Fruit fly (Drosophila melanogaster) whole organism, embryonic: Measurements from ENCODE around the gene Cchl.
A peak's percentile ranks its signal among the peaks of the same experiment; 100 is the strongest.

Experiments used
- Atf-2 ChIP-seq: fragments of 200-800 bp; sonication (Bioruptor generic); optimal IDR thresholded peaks from 2 replicates; lab custom pipeline; 2016; ENCODE audit warnings: missing biosample characterization, missing genetic modification characterization
- CG10543 ChIP-seq: fragments of 200-800 bp; sonication (Bioruptor generic); optimal IDR thresholded peaks from 3 replicates; lab custom pipeline; 2017; ENCODE audit warnings: missing biosample characterization, mild to moderate bottlenecking, missing genetic modification characterization, moderate library complexity
- CG12071 ChIP-seq: fragments of 200-800 bp; sonication (Bioruptor generic); optimal IDR thresholded peaks from 3 replicates; lab custom pipeline; 2018; ENCODE audit warnings: missing biosample characterization, mild to moderate bottlenecking, missing genetic modification characterization
- CG13287 ChIP-seq: fragments of 200-800 bp; sonication (Bioruptor generic); IDR thresholded peaks from 2 replicates; pipeline ENCODE4 v1.3.6; 2022; ENCODE audit warnings: missing biosample characterization, missing genetic modification characterization; ENCODE audit not compliant: partially characterized antibody
- CG15011 ChIP-seq: fragments of 200-800 bp; sonication (Bioruptor generic); optimal IDR thresholded peaks from 3 replicates; lab custom pipeline; 2018; ENCODE audit warnings: missing biosample characterization, mild to moderate bottlenecking, missing genetic modification characterization
- CG15269 ChIP-seq: fragments of 200-800 bp; sonication (Bioruptor generic); optimal IDR thresholded peaks from 2 replicates; lab custom pipeline; 2018; ENCODE audit warnings: missing biosample characterization, mild to moderate bottlenecking, missing genetic modification characterization, moderate library complexity
- CG17829 ChIP-seq: fragments of 200-800 bp; optimal IDR thresholded peaks from 2 replicates; lab custom pipeline; 2019; ENCODE audit warnings: missing biosample characterization, mild to moderate bottlenecking, missing genetic modification characterization, moderate library complexity
- CG33557 ChIP-seq: fragments of 200-800 bp; sonication (Bioruptor generic); optimal IDR thresholded peaks from 2 replicates; lab custom pipeline; 2019; ENCODE audit warnings: missing biosample characterization, mild to moderate bottlenecking, missing genetic modification characterization, moderate library complexity
- CG4820 ChIP-seq: fragments of 200-800 bp; sonication (Bioruptor generic); optimal IDR thresholded peaks from 3 replicates; lab custom pipeline; 2016; ENCODE audit warnings: missing biosample characterization, missing genetic modification characterization
- CG6254 ChIP-seq: fragments of 200-800 bp; sonication (Bioruptor generic); optimal IDR thresholded peaks from 3 replicates; lab custom pipeline; 2017; ENCODE audit warnings: mild to moderate bottlenecking, missing biosample characterization, missing genetic modification reagents, missing genetic modification characterization
- CG6683 ChIP-seq: fragments of 200-800 bp; sonication (Bioruptor generic); optimal IDR thresholded peaks from 2 replicates; lab custom pipeline; 2017; ENCODE audit warnings: missing biosample characterization, mild to moderate bottlenecking, missing genetic modification characterization, missing genetic modification reagents
- CG7786 ChIP-seq: fragments of 200-800 bp; sonication (Bioruptor generic); optimal IDR thresholded peaks from 2 replicates; lab custom pipeline; 2016; ENCODE audit warnings: missing biosample characterization, missing genetic modification characterization
- CG7987 ChIP-seq: fragments of 200-800 bp; sonication (Bioruptor generic); optimal IDR thresholded peaks from 2 replicates; lab custom pipeline; 2018; ENCODE audit warnings: missing biosample characterization, mild to moderate bottlenecking, missing genetic modification characterization, moderate library complexity
- CG8281 ChIP-seq: fragments of 200-800 bp; sonication (Bioruptor generic); optimal IDR thresholded peaks from 2 replicates; lab custom pipeline; 2018; ENCODE audit warnings: missing biosample characterization, mild to moderate bottlenecking, missing genetic modification characterization, moderate library complexity
- CG8765 ChIP-seq: fragments of 200-800 bp; sonication (Bioruptor generic); IDR thresholded peaks from 2 replicates; pipeline ENCODE4 v1.3.6; 2022; ENCODE audit warnings: missing biosample characterization, missing genetic modification characterization
- CTCF ChIP-seq: fragments of 200-800 bp; sonication (Bioruptor generic); optimal IDR thresholded peaks from 2 replicates; lab custom pipeline; 2017; ENCODE audit warnings: missing biosample characterization, mild to moderate bottlenecking, missing genetic modification characterization, moderate library complexity
- CkIIα-i1 ChIP-seq: fragments of 200-800 bp; sonication (Bioruptor generic); IDR thresholded peaks from 2 replicates; pipeline ENCODE4 v1.3.6; 2022; ENCODE audit warnings: missing biosample characterization, missing genetic modification characterization
- Dll ChIP-seq: fragments of 200-800 bp; sonication (Bioruptor generic); IDR thresholded peaks from 4 replicates; pipeline ENCODE4 v1.3.6; 2022; ENCODE audit warnings: missing biosample characterization, missing genetic modification characterization; ENCODE audit not compliant: partially characterized antibody
- Fer2 ChIP-seq: fragments of 200-800 bp; sonication (Bioruptor generic); optimal IDR thresholded peaks from 2 replicates; lab custom pipeline; 2018; ENCODE audit warnings: missing biosample characterization, mild to moderate bottlenecking, missing genetic modification characterization, moderate library complexity
- Hand ChIP-seq: fragments of 200-800 bp; sonication (Bioruptor generic); optimal IDR thresholded peaks from 2 replicates; lab custom pipeline; 2017; ENCODE audit warnings: mild to moderate bottlenecking, missing biosample characterization, missing genetic modification reagents, missing genetic modification characterization
- Hr51 ChIP-seq, 2 experiments: fragments of 200-800 bp; sonication (Bioruptor generic); optimal IDR thresholded peaks; 2 replicates in 1 of 2; 3 replicates in 1 of 2; lab custom pipeline; 2016 to 2018; ENCODE audit warnings: missing biosample characterization in 2 of 2, missing genetic modification characterization in 2 of 2, mild to moderate bottlenecking in 1 of 2, moderate library complexity in 1 of 2
- Mad ChIP-seq: fragments of 200-800 bp; sonication (Bioruptor generic); optimal IDR thresholded peaks from 2 replicates; lab custom pipeline; 2016; ENCODE audit warnings: missing biosample characterization, missing genetic modification characterization
- Meics ChIP-seq: fragments of 200-800 bp; sonication (Bioruptor generic); optimal IDR thresholded peaks from 2 replicates; lab custom pipeline; 2017; ENCODE audit warnings: missing biosample characterization, mild to moderate bottlenecking, missing genetic modification characterization
- Mes4 ChIP-seq: fragments of 200-800 bp; sonication (Bioruptor generic); optimal IDR thresholded peaks from 2 replicates; lab custom pipeline; 2016; ENCODE audit warnings: missing biosample characterization, missing genetic modification characterization
- NK7.1 ChIP-seq: fragments of 200-800 bp; sonication (Bioruptor generic); optimal IDR thresholded peaks from 3 replicates; lab custom pipeline; 2016; ENCODE audit warnings: missing biosample characterization, missing genetic modification characterization
- Nf-YA ChIP-seq: fragments of 200-800 bp; sonication (Bioruptor generic); IDR thresholded peaks from 2 replicates; pipeline ENCODE4 v1.3.6; 2022; ENCODE audit warnings: missing biosample characterization, missing genetic modification characterization
- Nf-YB ChIP-seq: fragments of 200-800 bp; sonication (Bioruptor generic); optimal IDR thresholded peaks from 3 replicates; lab custom pipeline; 2019; ENCODE audit warnings: missing biosample characterization, mild to moderate bottlenecking, missing genetic modification characterization, moderate library complexity
- Sin3A ChIP-seq: fragments of >200 bp; optimal IDR thresholded peaks from 2 replicates; lab custom pipeline; 2018
- Trl ChIP-seq, 3 experiments: fragments of >200 bp in 2 of 3; fragments of 200-800 bp in 1 of 3; sonication (Bioruptor generic) in 1 of 3; optimal IDR thresholded peaks; 2 replicates in 1 of 3; 3 replicates in 2 of 3; lab custom pipeline; 2016 to 2017; ENCODE audit warnings: missing biosample characterization in 1 of 3, missing genetic modification characterization in 1 of 3
- ab ChIP-seq: fragments of 200-800 bp; sonication (Bioruptor generic); optimal IDR thresholded peaks from 2 replicates; lab custom pipeline; 2016; ENCODE audit warnings: missing biosample characterization, missing genetic modification characterization
- ase ChIP-seq: fragments of 200-800 bp; sonication (Bioruptor generic); IDR thresholded peaks from 3 replicates; pipeline ENCODE4 v1.3.6; 2022; ENCODE audit warnings: missing biosample characterization, missing genetic modification characterization
- az2 ChIP-seq: fragments of 200-800 bp; sonication (Bioruptor generic); optimal IDR thresholded peaks from 3 replicates; lab custom pipeline; 2016; ENCODE audit warnings: missing biosample characterization, missing genetic modification characterization
- cas ChIP-seq: fragments of 200-800 bp; sonication (Bioruptor generic); IDR thresholded peaks from 2 replicates; pipeline ENCODE4 v1.3.6; 2022; ENCODE audit warnings: missing biosample characterization, missing genetic modification characterization
- dmrt11E ChIP-seq: fragments of 200-800 bp; sonication (Bioruptor generic); optimal IDR thresholded peaks from 3 replicates; lab custom pipeline; 2018; ENCODE audit warnings: missing biosample characterization, mild to moderate bottlenecking, missing genetic modification characterization, moderate library complexity
- fd102C ChIP-seq: fragments of 200-800 bp; sonication (Bioruptor generic); optimal IDR thresholded peaks from 2 replicates; lab custom pipeline; 2018; ENCODE audit warnings: missing biosample characterization, mild to moderate bottlenecking, missing genetic modification characterization, moderate library complexity
- fu2 ChIP-seq: fragments of 200-800 bp; sonication (Bioruptor generic); optimal IDR thresholded peaks from 2 replicates; lab custom pipeline; 2016; ENCODE audit warnings: missing biosample characterization, missing genetic modification characterization
- hbn ChIP-seq: fragments of 200-800 bp; sonication (Bioruptor generic); IDR thresholded peaks from 2 replicates; pipeline ENCODE4 v1.3.6; 2022; ENCODE audit warnings: missing biosample characterization, missing genetic modification characterization; ENCODE audit not compliant: partially characterized antibody
- insv ChIP-seq, 2 experiments: fragments of 200-800 bp; sonication (Bioruptor generic); optimal IDR thresholded peaks; 3 replicates each; lab custom pipeline; 2016 to 2018; ENCODE audit warnings: missing biosample characterization in 2 of 2, missing genetic modification characterization in 2 of 2
- jigr1 ChIP-seq: fragments of 200-800 bp; sonication (Bioruptor generic); IDR thresholded peaks from 3 replicates; pipeline ENCODE4 v1.3.6; 2022; ENCODE audit warnings: missing biosample characterization, missing genetic modification characterization
- lab ChIP-seq: fragments of 200-800 bp; sonication (Bioruptor generic); optimal IDR thresholded peaks from 3 replicates; lab custom pipeline; 2017; ENCODE audit warnings: missing biosample characterization, missing genetic modification characterization, mild to moderate bottlenecking, moderate library complexity, missing genetic modification reagents
- mld ChIP-seq: fragments of 200-800 bp; sonication (Bioruptor generic); IDR thresholded peaks from 3 replicates; pipeline ENCODE4 v1.3.6; 2022; ENCODE audit warnings: missing biosample characterization, missing genetic modification characterization; ENCODE audit not compliant: partially characterized antibody
- nerfin-2 ChIP-seq: fragments of 200-800 bp; sonication (Bioruptor generic); IDR thresholded peaks from 2 replicates; pipeline ENCODE4 v1.3.6; 2022; ENCODE audit warnings: missing biosample characterization, missing genetic modification characterization; ENCODE audit not compliant: partially characterized antibody
- pzg ChIP-seq: fragments of 200-800 bp; sonication (Bioruptor generic); optimal IDR thresholded peaks from 3 replicates; lab custom pipeline; 2018; ENCODE audit warnings: missing biosample characterization, mild to moderate bottlenecking, missing genetic modification characterization, moderate library complexity
- seq ChIP-seq: fragments of 200-800 bp; sonication (Bioruptor generic); IDR thresholded peaks from 2 replicates; pipeline ENCODE4 v1.3.6; 2022; ENCODE audit warnings: missing biosample characterization, missing genetic modification characterization
- sima ChIP-seq: fragments of 200-800 bp; sonication (Bioruptor generic); optimal IDR thresholded peaks from 2 replicates; lab custom pipeline; 2016; ENCODE audit warnings: missing biosample characterization, missing genetic modification characterization
- tgo ChIP-seq: fragments of 200-800 bp; sonication (Bioruptor generic); IDR thresholded peaks from 3 replicates; pipeline ENCODE4 v1.3.6; 2022; ENCODE audit warnings: missing biosample characterization, missing genetic modification characterization
- tin ChIP-seq: fragments of 200-800 bp; sonication (Bioruptor generic); optimal IDR thresholded peaks from 3 replicates; lab custom pipeline; 2016; ENCODE audit warnings: missing biosample characterization, missing genetic modification characterization
- tx ChIP-seq: fragments of 200-800 bp; sonication (Bioruptor generic); optimal IDR thresholded peaks from 2 replicates; lab custom pipeline; 2016; ENCODE audit warnings: missing biosample characterization, missing genetic modification characterization
- wor ChIP-seq: fragments of 200-800 bp; sonication (Bioruptor generic); IDR thresholded peaks from 2 replicates; pipeline ENCODE4 v1.3.6; 2022; ENCODE audit warnings: missing biosample characterization, missing genetic modification characterization

Gene Cchl

DNA sequence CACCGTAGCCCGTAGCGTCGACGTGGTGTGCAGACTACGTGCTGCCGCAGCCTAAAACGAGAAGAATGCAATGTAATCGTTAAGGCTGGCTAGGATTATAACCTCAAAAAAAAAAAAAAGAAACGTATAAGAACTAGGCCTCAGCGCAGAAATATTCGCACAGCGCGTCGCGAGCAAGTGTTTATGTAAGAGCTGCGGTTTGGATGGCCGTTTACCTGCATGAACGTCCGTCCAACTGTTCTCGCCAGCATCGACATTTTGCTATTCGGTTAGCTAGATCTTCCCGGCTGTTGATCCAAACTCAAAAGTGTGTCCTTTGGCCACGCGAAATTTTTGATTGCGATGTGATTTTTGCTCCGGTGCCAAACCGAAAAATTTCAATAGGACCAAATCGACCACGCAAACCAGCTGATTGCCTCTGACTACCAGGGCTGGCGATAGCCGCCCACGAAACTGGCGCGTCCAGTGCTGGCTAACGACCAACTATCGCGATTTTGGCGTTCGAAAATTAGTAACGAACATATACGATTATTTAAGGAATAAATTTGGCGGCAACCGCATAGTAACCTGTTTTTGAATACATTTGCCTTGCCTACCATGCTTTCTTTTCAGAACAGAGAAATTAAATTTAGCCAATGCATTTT is 8.4 kb downstream of the Cchl start, which contains the start of gene Idh3b (continued):
- TF ChIP-seq sima (no peak), fu2 (GFP tag; lab: Kevin White, UChicago) (peak; percentile 37), dmrt11E (tag; lab: Kevin White, UChicago) (peak; percentile 20), CG15011 (GFP tag; lab: Kevin White, UChicago) (no peak), CG4820 (GFP tag; lab: Kevin White, UChicago) (peak; percentile 48), Dll (GFP tag; lab: Robert Waterston, UW) (peak; percentile 97), CG13287 (GFP tag; lab: Robert Waterston, UW) (peak; percentile 98), ab (GFP tag; lab: Kevin White, UChicago) (no peak), CTCF (GFP tag; lab: Kevin White, UChicago) (peak; percentile 40), tx (GFP tag; lab: Kevin White, UChicago) (peak; percentile 45), nerfin-2 (GFP tag; lab: Robert Waterston, UW) (peak; percentile 72), Mes4 (GFP tag; lab: Kevin White, UChicago) (peak; percentile 15), CG33557 (GFP tag; lab: Kevin White, UChicago) (peak; percentile 15), Nf-YA (GFP tag; lab: Robert Waterston, UW) (0 out of 2 replicates have a peak, but pooled peaks have one; percentile 22), insv (GFP tag; optimal IDR thresholded peaks at IDR 0.05; lab: Kevin White, UChicago) (peak in 1 of 2 experiments; percentile 46), CG8281 (no peak), Hr51 (GFP tag; optimal IDR thresholded peaks at IDR 0.05; lab: Kevin White, UChicago) (peak in 1 of 2 experiments; percentile 64), CG6683 (no peak), ase (GFP tag; lab: Robert Waterston, UW) (no peak), az2 (GFP tag; lab: Kevin White, UChicago) (peak; percentile 59), Hand (GFP tag; lab: Kevin White, UChicago) (no peak), NK7.1 (GFP tag; lab: Kevin White, UChicago) (peak; percentile 39), Nf-YB (no peak), CG17829 (no peak), CG12071 (GFP tag; lab: Kevin White, UChicago) (no peak), Mad (GFP tag; lab: Kevin White, UChicago) (peak; percentile 68), CkIIα-i1 (GFP tag; lab: Robert Waterston, UW) (no peak), wor (GFP tag; lab: Robert Waterston, UW) (no peak), pzg (GFP tag; lab: Kevin White, UChicago) (peak; percentile 96), cas (no peak), seq (GFP tag; lab: Robert Waterston, UW) (no peak), CG15269 (no peak), Trl (optimal IDR thresholded peaks at IDR 0.05; lab: Kevin White, UChicago) (no peak), Trl (GFP tag; optimal IDR thresholded peaks at IDR 0.05; lab: Kevin White, UChicago) (peak; percentile 78), Fer2 (no peak), CG6254 (GFP tag; lab: Kevin White, UChicago) (no peak), fd102C (no peak), tgo (GFP tag; lab: Robert Waterston, UW) (no peak), Atf-2 (peak; percentile 12), Meics (GFP tag; lab: Kevin White, UChicago) (peak; percentile 100), Sin3A (lab: Kevin White, UChicago) (peak; percentile 45), hbn (GFP tag; lab: Robert Waterston, UW) (peak; percentile 97), CG7786 (GFP tag; lab: Kevin White, UChicago) (peak; percentile 68), tin (GFP tag; lab: Kevin White, UChicago) (peak; percentile 65), jigr1 (GFP tag; lab: Robert Waterston, UW) (no peak; the same call in 2 of the 3 replicates), CG8765 (no peak), CG10543 (GFP tag; lab: Kevin White, UChicago) (no peak), mld (peak; percentile 55; the same call in 2 of the 3 replicates), CG7987 (GFP tag; lab: Kevin White, UChicago) (no peak), lab (GFP tag; lab: Kevin White, UChicago) (peak; percentile 78)
